Worm (Caenorhabditis elegans) whole organism, early embryonic: Measurements from ENCODE around the gene srt-30.

Experiments
- B0310.2 ChIP-seq: sonication (generic microtip); optimal IDR thresholded peaks from 2 replicates; lab custom pipeline; 2016; ENCODE audit warnings: mild to moderate bottlenecking, missing genetic modification characterization, missing compliant biosample characterization
- aly-1 ChIP-seq: sonication (generic microtip); optimal IDR thresholded peaks from 2 replicates; lab custom pipeline; 2016; ENCODE audit warnings: missing genetic modification characterization, missing compliant biosample characterization
- ama-1 ChIP-seq: fragments of 150-350 bp; optimal IDR thresholded peaks from 2 replicates; lab custom pipeline; 2014
- ceh-13 ChIP-seq: fragments of 200-800 bp; sonication (Bioruptor generic); optimal IDR thresholded peaks from 2 replicates; lab custom pipeline; 2018; ENCODE audit warnings: mild to moderate bottlenecking, missing genetic modification characterization, missing compliant biosample characterization
- ceh-36 ChIP-seq: sonication (generic microtip); optimal IDR thresholded peaks from 2 replicates; lab custom pipeline; 2016; ENCODE audit warnings: missing genetic modification characterization, inconsistent platforms, missing compliant biosample characterization
- flt-1 ChIP-seq: fragments of 200-800 bp; sonication (Bioruptor generic); IDR thresholded peaks from 2 replicates; pipeline ENCODE4 v1.3.6; 2022; ENCODE audit warnings: missing genetic modification characterization, missing compliant biosample characterization
- hnd-1 ChIP-seq: sonication (generic microtip); optimal IDR thresholded peaks from 2 replicates; lab custom pipeline; 2016; ENCODE audit warnings: missing genetic modification characterization, missing compliant biosample characterization
- pes-1 ChIP-seq: fragments of 200-800 bp; sonication (Bioruptor generic); IDR thresholded peaks from 2 replicates; pipeline ENCODE4 v1.3.6; 2022; ENCODE audit warnings: missing genetic modification reagents, missing genetic modification characterization, missing compliant biosample characterization

ce11 chrV:3808336-3808735, 8.1 kb upstream of the srt-30 start, which contains the start of gene srw-6:
- no peak for TF ChIP-seq ama-1 (lab: Kevin White, UChicago)
- no peak for TF ChIP-seq flt-1
- TF ChIP-seq aly-1, result no peak
- no peak for TF ChIP-seq pes-1 (GFP tag; lab: Robert Waterston, UW)
- no peak for TF ChIP-seq hnd-1 (tag; lab: Kevin White, UChicago)
- TF ChIP-seq ceh-13, result no peak
- TF ChIP-seq B0310.2 (tag; lab: Kevin White, UChicago), result no peak
- TF ChIP-seq ceh-36 (tag; lab: Kevin White, UChicago), result no peak
